Fruit fly (Drosophila melanogaster) whole organism, wandering third instar larva: Measurements from ENCODE around the gene Cyp310a1.

ENCODE experiments used
- Abd-B ChIP-seq: fragments of >200 bp; optimal IDR thresholded peaks from 2 replicates; lab custom pipeline; 2017; ENCODE audit warnings: missing biosample characterization, missing genetic modification characterization
- CG32264 ChIP-seq: fragments of 200-800 bp; sonication (Bioruptor generic); optimal IDR thresholded peaks from 2 replicates; lab custom pipeline; 2016; ENCODE audit warnings: missing biosample characterization, missing genetic modification characterization
- CG9705 ChIP-seq: fragments of 200-800 bp; sonication (Bioruptor generic); optimal IDR thresholded peaks from 2 replicates; lab custom pipeline; 2018; ENCODE audit warnings: missing biosample characterization, mild to moderate bottlenecking, missing genetic modification characterization
- CrebA ChIP-seq: fragments of 200-800 bp; sonication (Bioruptor generic); optimal IDR thresholded peaks from 2 replicates; lab custom pipeline; 2016; ENCODE audit warnings: missing biosample characterization, mild to moderate bottlenecking, missing genetic modification characterization, borderline replicate concordance
- Dfd ChIP-seq: fragments of >200 bp; optimal IDR thresholded peaks from 2 replicates; lab custom pipeline; 2017; ENCODE audit warnings: missing biosample characterization, missing genetic modification characterization
- Dif ChIP-seq: fragments of 200-275, 200-300 bp; sonication (Bioruptor generic); optimal IDR thresholded peaks from 2 replicates; lab custom pipeline; 2018; ENCODE audit warnings: missing biosample characterization, missing genetic modification characterization; ENCODE audit not compliant: partially characterized antibody
- GATAd ChIP-seq: sonication (Bioruptor generic); optimal IDR thresholded peaks from 2 replicates; lab custom pipeline; 2016; ENCODE audit warnings: missing biosample characterization, missing genetic modification characterization
- HLH106 ChIP-seq: fragments of 200-800 bp; optimal IDR thresholded peaks from 3 replicates; lab custom pipeline; 2019; ENCODE audit warnings: missing biosample characterization, mild to moderate bottlenecking, missing genetic modification characterization, moderate library complexity
- Hnf4 ChIP-seq: fragments of 200-800 bp; sonication (Bioruptor generic); optimal IDR thresholded peaks from 2 replicates; lab custom pipeline; 2016; ENCODE audit warnings: missing biosample characterization, mild to moderate bottlenecking, missing genetic modification characterization
- Hr78 ChIP-seq: fragments of >200 bp; optimal IDR thresholded peaks from 2 replicates; lab custom pipeline; 2017; ENCODE audit warnings: missing biosample characterization, missing genetic modification characterization
- Hr83 ChIP-seq: fragments of 200-300 bp; sonication (Bioruptor generic); optimal IDR thresholded peaks from 2 replicates; lab custom pipeline; 2016; ENCODE audit warnings: missing biosample characterization, mild to moderate bottlenecking, missing genetic modification characterization, moderate library complexity; ENCODE audit not compliant: poor library complexity, severe bottlenecking
- Jra ChIP-seq: sonication (Bioruptor generic); optimal IDR thresholded peaks from 2 replicates; lab custom pipeline; 2016; ENCODE audit warnings: missing biosample characterization, missing genetic modification characterization
- Mio ChIP-seq: sonication (Bioruptor generic); optimal IDR thresholded peaks from 2 replicates; lab custom pipeline; 2016; ENCODE audit warnings: missing biosample characterization, missing genetic modification characterization
- Myc ChIP-seq: fragments of >200 bp; optimal IDR thresholded peaks from 2 replicates; lab custom pipeline; 2017
- OdsH ChIP-seq: fragments of 200-800 bp; sonication (Bioruptor generic); optimal IDR thresholded peaks from 2 replicates; lab custom pipeline; 2016; ENCODE audit warnings: missing biosample characterization, mild to moderate bottlenecking, missing genetic modification characterization
- Rel ChIP-seq, 2 experiments: fragments of 200-800 bp; sonication (Bioruptor generic) in 1 of 2; optimal IDR thresholded peaks; 2 replicates in 1 of 2; 3 replicates in 1 of 2; lab custom pipeline; 2016 to 2019; ENCODE audit warnings: mild to moderate bottlenecking in 2 of 2, missing biosample characterization in 2 of 2, missing genetic modification characterization in 2 of 2, moderate library complexity in 1 of 2
- Sp1 ChIP-seq: fragments of 200-800 bp; sonication (Bioruptor generic); optimal IDR thresholded peaks from 3 replicates; lab custom pipeline; 2019; ENCODE audit warnings: missing biosample characterization, mild to moderate bottlenecking, missing genetic modification characterization, moderate library complexity
- br ChIP-seq: fragments of 200-800 bp; sonication (Bioruptor generic); optimal IDR thresholded peaks from 2 replicates; lab custom pipeline; 2016; ENCODE audit warnings: missing biosample characterization, missing genetic modification characterization
- ey ChIP-seq: fragments of 200-800 bp; sonication (Bioruptor generic); optimal IDR thresholded peaks from 2 replicates; lab custom pipeline; 2016; ENCODE audit warnings: missing biosample characterization, missing genetic modification characterization
- foxo ChIP-seq, 2 experiments: fragments of 200-800 bp; sonication (Bioruptor generic); optimal IDR thresholded peaks; 2 replicates in 1 of 2; 3 replicates in 1 of 2; lab custom pipeline; 2016 to 2017; ENCODE audit warnings: missing biosample characterization in 2 of 2, missing genetic modification characterization in 2 of 2
- fru ChIP-seq: fragments of 200-800 bp; sonication (Bioruptor generic); optimal IDR thresholded peaks from 3 replicates; lab custom pipeline; 2016; ENCODE audit warnings: missing biosample characterization, mild to moderate bottlenecking, missing genetic modification characterization
- h ChIP-seq: fragments of 200-800 bp; sonication (Bioruptor generic); optimal IDR thresholded peaks from 3 replicates; lab custom pipeline; 2016; ENCODE audit warnings: missing biosample characterization, mild to moderate bottlenecking, missing genetic modification characterization
- jim ChIP-seq: fragments of 175-275, 200-325 bp; sonication (Bioruptor generic); optimal IDR thresholded peaks from 2 replicates; lab custom pipeline; 2016; ENCODE audit warnings: missing biosample characterization, mild to moderate bottlenecking, missing genetic modification characterization
- lola ChIP-seq: fragments of >200 bp; optimal IDR thresholded peaks from 2 replicates; lab custom pipeline; 2017; ENCODE audit warnings: missing biosample characterization, missing genetic modification characterization
- pan ChIP-seq: fragments of >200 bp; optimal IDR thresholded peaks from 2 replicates; lab custom pipeline; 2017
- psq ChIP-seq: fragments of 200-800 bp; sonication (Bioruptor generic); optimal IDR thresholded peaks from 3 replicates; lab custom pipeline; 2017; ENCODE audit warnings: missing biosample characterization, mild to moderate bottlenecking, missing genetic modification characterization, moderate library complexity
- rgr ChIP-seq: fragments of 200-800 bp; sonication (Bioruptor generic); optimal IDR thresholded peaks from 3 replicates; lab custom pipeline; 2016; ENCODE audit warnings: missing biosample characterization, mild to moderate bottlenecking, missing genetic modification characterization
- sage ChIP-seq: fragments of 200-800 bp; sonication (Bioruptor generic); optimal IDR thresholded peaks from 2 replicates; lab custom pipeline; 2016; ENCODE audit warnings: missing biosample characterization, mild to moderate bottlenecking, missing genetic modification characterization
- sv ChIP-seq: fragments of 200-800 bp; sonication (Bioruptor generic); optimal IDR thresholded peaks from 3 replicates; lab custom pipeline; 2016; ENCODE audit warnings: missing biosample characterization, missing genetic modification characterization
- tai ChIP-seq: sonication (Bioruptor generic); optimal IDR thresholded peaks from 2 replicates; lab custom pipeline; 2016; ENCODE audit warnings: missing biosample characterization, missing genetic modification characterization
- usp ChIP-seq: fragments of >200 bp; optimal IDR thresholded peaks from 2 replicates; lab custom pipeline; 2017; ENCODE audit warnings: missing biosample characterization, missing genetic modification characterization
- woc ChIP-seq: sonication (Bioruptor generic); optimal IDR thresholded peaks from 2 replicates; lab custom pipeline; 2016; ENCODE audit warnings: missing biosample characterization, mild to moderate bottlenecking, missing genetic modification characterization

Gene Cyp310a1

dm6 chr2L:18694724-18695105 lies 41.9 kb upstream of the Cyp310a1 start:
- TF ChIP-seq tai (GFP tag; lab: Kevin White, UChicago) (no peak), Jra (GFP tag; lab: Kevin White, UChicago) (peak; percentile 3), woc (GFP tag; lab: Kevin White, UChicago) (no peak), pan (lab: Kevin White, UChicago) (no peak), CG32264 (GFP tag; lab: Kevin White, UChicago) (no peak), h (GFP tag; lab: Kevin White, UChicago) (peak; percentile 9), ey (GFP tag; lab: Kevin White, UChicago) (peak; percentile 15), CG9705 (GFP tag; lab: Kevin White, UChicago) (no peak), Hnf4 (GFP tag; lab: Kevin White, UChicago) (peak; percentile 8), foxo (GFP tag; optimal IDR thresholded peaks at IDR 0.05; lab: Kevin White, UChicago) (peak in 1 of 2 experiments; percentile 21), fru (GFP tag; lab: Kevin White, UChicago) (peak; percentile 33), Myc (lab: Kevin White, UChicago) (no peak), rgr (GFP tag; lab: Kevin White, UChicago) (peak; percentile 13), sv (GFP tag; lab: Kevin White, UChicago) (no peak), usp (GFP tag; lab: Kevin White, UChicago) (no peak)
- TF ChIP-seq, all 38 proteins: peak for 7

DNA sequence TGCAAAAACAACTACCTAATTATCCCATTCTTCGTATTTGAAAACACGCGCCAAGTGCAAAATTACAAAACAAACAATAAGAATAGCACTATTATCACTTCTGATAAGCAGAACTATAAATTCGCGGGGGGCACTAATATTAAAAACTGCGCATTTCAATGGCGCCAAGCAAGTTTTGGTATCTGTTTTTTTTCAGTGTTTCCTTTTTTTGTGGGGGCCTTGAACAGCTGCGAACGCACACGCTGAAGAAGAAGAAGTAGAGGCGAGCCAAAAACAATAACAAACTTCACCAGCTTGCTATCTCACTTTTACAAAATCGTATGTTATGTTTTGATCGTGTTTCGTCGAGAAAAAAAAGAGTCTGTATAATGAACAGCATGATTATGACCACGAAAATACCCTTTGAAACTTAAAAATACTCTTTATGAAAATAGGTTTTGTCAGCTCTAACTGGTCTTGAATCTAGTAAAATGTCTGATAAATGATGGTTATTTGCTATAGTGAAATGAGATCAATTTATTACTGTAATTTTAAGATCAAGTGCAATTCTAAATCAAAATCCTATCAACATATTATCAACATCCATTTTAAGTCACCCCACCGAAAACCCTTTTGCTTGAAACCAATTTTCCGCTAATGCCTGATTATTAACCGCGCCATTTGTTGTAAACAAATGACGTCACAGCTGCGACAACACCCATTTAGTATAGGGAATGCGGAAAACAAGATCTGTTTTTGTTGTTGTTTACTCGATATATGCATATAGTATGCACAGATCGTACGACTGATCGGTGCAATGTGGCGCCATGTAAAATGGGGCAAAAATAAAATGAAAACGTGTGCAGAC lies 41.3 kb upstream of the Cyp310a1 start:
- peak; percentile 57 for TF ChIP-seq woc (GFP tag; lab: Kevin White, UChicago)
- peak; percentile 32 for TF ChIP-seq ey (GFP tag; lab: Kevin White, UChicago)
- peak; percentile 63 for TF ChIP-seq Hr83 (GFP tag; lab: Kevin White, UChicago)
- TF ChIP-seq rgr (GFP tag; lab: Kevin White, UChicago) = peak; percentile 61
- TF ChIP-seq h (GFP tag; lab: Kevin White, UChicago) = peak; percentile 57
- TF ChIP-seq OdsH = peak; percentile 59
- no peak for TF ChIP-seq Abd-B (GFP tag; lab: Kevin White, UChicago)
- TF ChIP-seq foxo (GFP tag; optimal IDR thresholded peaks at IDR 0.05; lab: Kevin White, UChicago) = peak in 1 of 2 experiments; percentile 66
- peak; percentile 79 for TF ChIP-seq psq (GFP tag; lab: Kevin White, UChicago)
- no peak for TF ChIP-seq CrebA
- no peak for TF ChIP-seq Rel (GFP tag; optimal IDR thresholded peaks at IDR 0.05; lab: Kevin White, UChicago)
- peak; percentile 6 for TF ChIP-seq Rel (tag; optimal IDR thresholded peaks at IDR 0.05; lab: Kevin White, UChicago)
- no peak for TF ChIP-seq Dfd (GFP tag; lab: Kevin White, UChicago)
- TF ChIP-seq Dif = no peak
- no peak for TF ChIP-seq Hr78 (GFP tag; lab: Kevin White, UChicago)
- TF ChIP-seq fru (GFP tag; lab: Kevin White, UChicago) = peak; percentile 45
- TF ChIP-seq br (GFP tag; lab: Kevin White, UChicago) = peak; percentile 70
- TF ChIP-seq CG9705 (GFP tag; lab: Kevin White, UChicago) = no peak
- peak; percentile 14 for TF ChIP-seq Sp1 (GFP tag; lab: Kevin White, UChicago)

DNA sequence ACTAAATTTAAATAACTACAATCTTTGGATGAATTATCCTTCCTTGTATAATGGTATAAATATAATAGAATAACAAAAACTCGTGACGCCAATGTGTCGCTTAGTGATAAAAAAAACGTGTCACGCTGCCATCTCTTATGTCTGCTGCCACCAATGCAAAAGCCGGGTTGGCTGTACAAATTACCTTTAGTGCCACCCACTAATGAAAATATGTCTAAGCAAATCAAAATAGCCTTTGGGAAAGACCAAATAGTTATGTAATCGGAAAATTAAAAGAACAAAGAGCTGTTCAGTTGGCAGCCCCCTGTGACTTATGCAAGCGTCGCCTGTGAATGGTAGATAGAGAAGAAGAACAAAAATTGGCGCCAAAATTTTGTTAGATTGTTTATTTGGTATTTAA lies 36.6 kb upstream of the Cyp310a1 start, which contains the start of gene CG10336:
CG10336 (plus strand) TSS at position 153 of the 400 bp plus-strand sequence.
- TF ChIP-seq fru (GFP tag; lab: Kevin White, UChicago) (no peak), Rel (GFP tag; optimal IDR thresholded peaks at IDR 0.05; lab: Kevin White, UChicago) (no peak), Rel (tag; optimal IDR thresholded peaks at IDR 0.05; lab: Kevin White, UChicago) (peak; percentile 19), Dfd (GFP tag; lab: Kevin White, UChicago) (no peak), lola (no peak), sage (no peak), GATAd (GFP tag; lab: Kevin White, UChicago) (no peak), CrebA (no peak), Mio (no peak)

- TF ChIP-seq woc (GFP tag; lab: Kevin White, UChicago) (peak; percentile 92), Jra (GFP tag; lab: Kevin White, UChicago) (peak; percentile 10), pan (lab: Kevin White, UChicago) (no peak), jim (GFP tag; lab: Kevin White, UChicago) (peak; percentile 56), Hnf4 (GFP tag; lab: Kevin White, UChicago) (no peak), Sp1 (GFP tag; lab: Kevin White, UChicago) (peak; percentile 3), Hr83 (GFP tag; lab: Kevin White, UChicago) (peak; percentile 85), Myc (lab: Kevin White, UChicago) (peak; percentile 67), psq (GFP tag; lab: Kevin White, UChicago) (no peak), Hr78 (GFP tag; lab: Kevin White, UChicago) (no peak), foxo (GFP tag; optimal IDR thresholded peaks at IDR 0.05; lab: Kevin White, UChicago) (peak in 1 of 2 experiments; percentile 56), CG9705 (GFP tag; lab: Kevin White, UChicago) (peak; percentile 20), Rel (GFP tag; optimal IDR thresholded peaks at IDR 0.05; lab: Kevin White, UChicago) (no peak), Rel (tag; optimal IDR thresholded peaks at IDR 0.05; lab: Kevin White, UChicago) (peak; percentile 56), HLH106 (tag; lab: Kevin White, UChicago) (peak; percentile 20)
Measured at dm6 chr2L:18688646-18689296, 36.0 kb upstream of the Cyp310a1 start, which contains the start of gene msl-1. TSS of gene msl-1 (minus strand) at chr2L:18688800.
